In genomic region chrV:13324933-13325760, ce11 we compare ENCODE assay signal across 5 worm cellular contexts.
A peak's percentile ranks its signal among the peaks of the same experiment; 100 is the strongest.
TF ChIP-seq lines count a peak whose summit lies in the region.

Gene C50B6.7 (minus strand): TSS chrV:13324983.

TF ChIP-seq in whole organism, L1 larva, 84 proteins besides CTCF, POLR2A, EP300 and RAD21:
- TF ChIP-seq tbx-2 (tag; optimal IDR thresholded peaks at IDR 0.05; lab: Kevin White, UChicago) (no peak), elt-2 (tag; optimal IDR thresholded peaks at IDR 0.05; lab: Kevin White, UChicago) (peak; percentile 17), fkh-10 (GFP tag; optimal IDR thresholded peaks at IDR 0.05; lab: Kevin White, UChicago) (no peak), egl-27 (tag; optimal IDR thresholded peaks at IDR 0.05; lab: Kevin White, UChicago) (no peak)

TF ChIP-seq in whole organism, L2 larva, 48 proteins besides CTCF, POLR2A, EP300 and RAD21:
- TF ChIP-seq nhr-12 (tag; optimal IDR thresholded peaks at IDR 0.05; lab: Kevin White, UChicago): no peak
- no peak for TF ChIP-seq unc-39 (tag; optimal IDR thresholded peaks at IDR 0.05; lab: Kevin White, UChicago)
- no peak for TF ChIP-seq sma-3 (GFP tag; optimal IDR thresholded peaks at IDR 0.05; lab: Kevin White, UChicago)
- TF ChIP-seq ztf-1 (GFP tag; conservative IDR thresholded peaks at IDR 0.05; lab: Robert Waterston, UW): no peak
- no peak for TF ChIP-seq F13H6.1 (tag; optimal IDR thresholded peaks at IDR 0.05; lab: Kevin White, UChicago)
- TF ChIP-seq nhr-23 (tag; optimal IDR thresholded peaks at IDR 0.05; lab: Kevin White, UChicago): no peak
- no peak for TF ChIP-seq mab-5 (tag; optimal IDR thresholded peaks at IDR 0.05; lab: Kevin White, UChicago)
- no peak for TF ChIP-seq nhr-10 (tag; optimal IDR thresholded peaks at IDR 0.05; lab: Kevin White, UChicago)
- TF ChIP-seq elt-3 (tag; optimal IDR thresholded peaks at IDR 0.05; lab: Kevin White, UChicago): no peak
- TF ChIP-seq lin-39 (tag; optimal IDR thresholded peaks at IDR 0.05; lab: Kevin White, UChicago): no peak
- TF ChIP-seq gmeb-1 (tag; optimal IDR thresholded peaks at IDR 0.05; lab: Kevin White, UChicago): no peak
- TF ChIP-seq R02D3.7 (tag; optimal IDR thresholded peaks at IDR 0.05; lab: Kevin White, UChicago): no peak
- no peak for TF ChIP-seq C34F6.9 (tag; optimal IDR thresholded peaks at IDR 0.05; lab: Kevin White, UChicago)
- no peak for TF ChIP-seq nhr-21 (tag; optimal IDR thresholded peaks at IDR 0.05; lab: Kevin White, UChicago)
- TF ChIP-seq skn-1 (tag; optimal IDR thresholded peaks at IDR 0.05; lab: Kevin White, UChicago): no peak
- TF ChIP-seq sma-9 (GFP tag; optimal IDR thresholded peaks at IDR 0.05; lab: Kevin White, UChicago): peak; percentile 1
- no peak for TF ChIP-seq sma-9 (tag; optimal IDR thresholded peaks at IDR 0.05; lab: Kevin White, UChicago)
- no peak for TF ChIP-seq ztf-11 (tag; optimal IDR thresholded peaks at IDR 0.05; lab: Kevin White, UChicago)
- TF ChIP-seq fos-1 (tag; optimal IDR thresholded peaks at IDR 0.05; lab: Kevin White, UChicago): peak; percentile 36

TF ChIP-seq in whole organism, L3 larva, 47 proteins besides CTCF, POLR2A, EP300 and RAD21:
- TF ChIP-seq nhr-12 (tag; optimal IDR thresholded peaks at IDR 0.05; lab: Kevin White, UChicago): no peak
- peak; percentile 75 for TF ChIP-seq pqm-1 (tag; optimal IDR thresholded peaks at IDR 0.05; lab: Kevin White, UChicago)
- peak; percentile 58 for TF ChIP-seq elt-2 (tag; optimal IDR thresholded peaks at IDR 0.05; lab: Kevin White, UChicago)
- TF ChIP-seq aly-2 (tag; optimal IDR thresholded peaks at IDR 0.05; lab: Kevin White, UChicago): no peak
- TF ChIP-seq lsy-12 (tag; optimal IDR thresholded peaks at IDR 0.05; lab: Kevin White, UChicago): no peak
- TF ChIP-seq ceh-28 (tag; optimal IDR thresholded peaks at IDR 0.05; lab: Kevin White, UChicago): no peak
- TF ChIP-seq nhr-77 (tag; optimal IDR thresholded peaks at IDR 0.05; lab: Kevin White, UChicago): no peak
- TF ChIP-seq nhr-43 (tag; optimal IDR thresholded peaks at IDR 0.05; lab: Kevin White, UChicago; ENCODE audit: poor library complexity, severe bottlenecking): no peak

TF ChIP-seq in whole organism, L4 larva, 104 proteins besides CTCF, POLR2A, EP300 and RAD21 (continues in another document):
- no peak for TF ChIP-seq ceh-82 (tag; optimal IDR thresholded peaks at IDR 0.05; lab: Kevin White, UChicago)
- no peak for TF ChIP-seq lin-1 (GFP tag; IDR thresholded peaks at IDR 0.05; lab: Robert Waterston, UW)
- no peak for TF ChIP-seq set-16 (GFP tag; IDR thresholded peaks at IDR 0.05; lab: Robert Waterston, UW)
- TF ChIP-seq nhr-237 (tag; optimal IDR thresholded peaks at IDR 0.05; lab: Kevin White, UChicago): no peak
- no peak for TF ChIP-seq saeg-2 (GFP tag; IDR thresholded peaks at IDR 0.05; lab: Robert Waterston, UW)
- TF ChIP-seq ama-1 (optimal IDR thresholded peaks at IDR 0.05; lab: Kevin White, UChicago): no peak
- TF ChIP-seq sdz-12 (GFP tag; optimal IDR thresholded peaks at IDR 0.05; lab: Kevin White, UChicago): no peak
- TF ChIP-seq tag-97 (GFP tag; IDR thresholded peaks at IDR 0.05; lab: Robert Waterston, UW): no peak
- no peak for TF ChIP-seq hlh-11 (tag; optimal IDR thresholded peaks at IDR 0.05; lab: Kevin White, UChicago)
- no peak for TF ChIP-seq egl-43 (GFP tag; IDR thresholded peaks at IDR 0.05; lab: Robert Waterston, UW)
- TF ChIP-seq dpl-1 (GFP tag; optimal IDR thresholded peaks at IDR 0.05; lab: Kevin White, UChicago): no peak
- no peak for TF ChIP-seq zag-1 (tag; optimal IDR thresholded peaks at IDR 0.05; lab: Kevin White, UChicago)
- no peak for TF ChIP-seq snpc-4 (tag; optimal IDR thresholded peaks at IDR 0.05; lab: Kevin White, UChicago)
- no peak for TF ChIP-seq lin-38 (GFP tag; IDR thresholded peaks at IDR 0.05; lab: Robert Waterston, UW)
- no peak for TF ChIP-seq F44E2.7 (GFP tag; IDR thresholded peaks at IDR 0.05; lab: Robert Waterston, UW)
- TF ChIP-seq madf-9 (GFP tag; conservative IDR thresholded peaks at IDR 0.05; lab: Robert Waterston, UW): no peak
- TF ChIP-seq Y48G9A.11 (GFP tag; IDR thresholded peaks at IDR 0.05; lab: Robert Waterston, UW): no peak
- TF ChIP-seq mep-1 (tag; optimal IDR thresholded peaks at IDR 0.05; lab: Kevin White, UChicago): no peak
- TF ChIP-seq nhr-10 (tag; optimal IDR thresholded peaks at IDR 0.05; lab: Kevin White, UChicago): no peak
- TF ChIP-seq unc-62 (GFP tag; optimal IDR thresholded peaks at IDR 0.05 in 1 of 2; lab: Kevin White, UChicago): peak in 1 of 2 experiments; percentile 3
- no peak for TF ChIP-seq unc-62 (tag; optimal IDR thresholded peaks at IDR 0.05; lab: Kevin White, UChicago)
- TF ChIP-seq unc-130 (GFP tag; optimal IDR thresholded peaks at IDR 0.05; lab: Kevin White, UChicago): no peak
- TF ChIP-seq Y75B8A.6 (GFP tag; IDR thresholded peaks at IDR 0.05; lab: Robert Waterston, UW): no peak
- TF ChIP-seq nhr-25 (tag; optimal IDR thresholded peaks at IDR 0.05; lab: Kevin White, UChicago; ENCODE audit: borderline replicate concordance, insufficient read depth): no peak
- TF ChIP-seq mdl-1 (tag; optimal IDR thresholded peaks at IDR 0.05; lab: Kevin White, UChicago): no peak
- no peak for TF ChIP-seq dmd-8 (GFP tag; IDR thresholded peaks at IDR 0.05; lab: Robert Waterston, UW)
- no peak for TF ChIP-seq mxl-2 (GFP tag; conservative IDR thresholded peaks at IDR 0.05; lab: Robert Waterston, UW)
- TF ChIP-seq dmd-6 (GFP tag; IDR thresholded peaks at IDR 0.05; lab: Robert Waterston, UW): peak; percentile 48
- TF ChIP-seq zfp-3 (GFP tag; conservative IDR thresholded peaks at IDR 0.05; lab: Robert Waterston, UW): no peak
- peak; percentile 11 for TF ChIP-seq dve-1 (tag; optimal IDR thresholded peaks at IDR 0.05; lab: Kevin White, UChicago; ENCODE audit: insufficient read depth)
- TF ChIP-seq ceh-44 (GFP tag; IDR thresholded peaks at IDR 0.05; lab: Robert Waterston, UW): no peak
- TF ChIP-seq gei-8 (GFP tag; optimal IDR thresholded peaks at IDR 0.05; lab: Kevin White, UChicago): no peak
- no peak for TF ChIP-seq F26F4.8 (GFP tag; conservative IDR thresholded peaks at IDR 0.05; lab: Robert Waterston, UW)
- no peak for TF ChIP-seq lin-13 (GFP tag; optimal IDR thresholded peaks at IDR 0.05; lab: Kevin White, UChicago)
- TF ChIP-seq daf-19 (GFP tag; conservative IDR thresholded peaks at IDR 0.05; lab: Robert Waterston, UW): no peak

TF ChIP-seq in whole organism, young adult, 124 proteins besides CTCF, POLR2A, EP300 and RAD21:
- TF ChIP-seq rpc-1 (optimal IDR thresholded peaks at IDR 0.05; lab: Kevin White, UChicago) (no peak), rpc-1 (tag; optimal IDR thresholded peaks at IDR 0.05; lab: Kevin White, UChicago) (no peak), nhr-80 (tag; optimal IDR thresholded peaks at IDR 0.05; lab: Kevin White, UChicago) (peak; percentile 32)
